Fruit fly (Drosophila melanogaster): Measurements from ENCODE around the gene CG13907.

The CG13907 gene

DNA sequence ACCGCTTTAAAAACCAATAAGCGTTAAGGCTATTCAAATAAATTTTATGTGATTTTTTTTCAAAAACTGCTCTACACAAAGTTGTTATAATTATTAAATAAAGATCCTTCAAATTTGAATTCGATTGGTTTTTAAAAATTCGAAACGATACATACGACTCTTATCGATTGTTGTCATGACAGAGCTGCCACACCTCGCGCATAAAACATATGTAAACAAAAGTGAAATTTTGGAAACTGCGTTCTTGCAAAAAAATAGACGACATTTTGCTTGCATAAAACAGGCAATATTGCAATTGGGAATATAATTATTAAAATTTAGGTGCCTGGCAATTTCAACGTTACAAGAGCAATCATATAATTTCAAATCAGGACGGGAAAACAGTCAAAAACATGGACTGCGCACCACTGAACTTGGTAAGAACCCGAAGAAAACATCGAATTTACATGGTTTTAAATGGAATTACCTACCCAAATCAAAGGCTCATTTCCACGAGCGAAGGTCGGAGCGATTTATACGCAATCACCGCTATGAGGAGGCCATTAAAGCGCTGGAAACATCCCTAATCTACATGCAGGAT is 46.3 kb downstream of the CG13907 start, which contains the start of gene CG42554 (continued):
- TF ChIP-seq CG14710 (tag; optimal IDR thresholded peaks at IDR 0.05) (peak; percentile 44), CG6689 (GFP tag; IDR thresholded peaks at IDR 0.05) (no peak), CG15601 (tag; optimal IDR thresholded peaks at IDR 0.05) (no peak), lilli (GFP tag; optimal IDR thresholded peaks at IDR 0.05) (no peak), twi (tag; optimal IDR thresholded peaks at IDR 0.05) (peak; percentile 10), Side (GFP tag; optimal IDR thresholded peaks at IDR 0.05) (no peak), CG34224 (GFP tag; IDR thresholded peaks at IDR 0.05; ENCODE audit: partially characterized antibody) (peak; percentile 68; the same call in 2 of the 3 replicates), CG17385 (GFP tag; optimal IDR thresholded peaks at IDR 0.05) (no peak), stwl (tag; optimal IDR thresholded peaks at IDR 0.05) (peak; percentile 32), pzg (GFP tag; optimal IDR thresholded peaks at IDR 0.05) (peak; percentile 44), CG17829 (tag; optimal IDR thresholded peaks at IDR 0.05) (no peak), lbe (GFP tag; optimal IDR thresholded peaks at IDR 0.05) (peak; percentile 2), Neu2 (GFP tag; optimal IDR thresholded peaks at IDR 0.05; ENCODE audit: borderline replicate concordance) (no peak), Meics (GFP tag; optimal IDR thresholded peaks at IDR 0.05) (no peak), ci (GFP tag; IDR thresholded peaks at IDR 0.05) (no peak), Hmr (GFP tag; optimal IDR thresholded peaks at IDR 0.05) (no peak), amos (GFP tag; IDR thresholded peaks at IDR 0.05; ENCODE audit: partially characterized antibody) (peak; percentile 59; the same call in 1 of the 2 replicates), Fer2 (tag; optimal IDR thresholded peaks at IDR 0.05) (no peak), Hr39 (optimal IDR thresholded peaks at IDR 0.05) (no peak), p53 (GFP tag; optimal IDR thresholded peaks at IDR 0.05) (no peak), onecut (GFP tag; IDR thresholded peaks at IDR 0.05) (no peak), hb (GFP tag; IDR thresholded peaks at IDR 0.05; ENCODE audit: partially characterized antibody) (no peak), CG11560 (tag; IDR thresholded peaks at IDR 0.05) (no peak), CG13287 (GFP tag; IDR thresholded peaks at IDR 0.05; ENCODE audit: partially characterized antibody) (peak; percentile 72), Scr (GFP tag; IDR thresholded peaks at IDR 0.05; ENCODE audit: partially characterized antibody) (peak; percentile 62), Dref (GFP tag; IDR thresholded peaks at IDR 0.05) (peak; percentile 82), phol (tag; optimal IDR thresholded peaks at IDR 0.05) (peak; percentile 8), CG6854 (GFP tag; optimal IDR thresholded peaks at IDR 0.05) (no peak), Fer3 (tag; optimal IDR thresholded peaks at IDR 0.05) (no peak), odd (GFP tag; optimal IDR thresholded peaks at IDR 0.05) (no peak), Optix (GFP tag; IDR thresholded peaks at IDR 0.05) (no peak), bbx (GFP tag; IDR thresholded peaks at IDR 0.05; ENCODE audit: partially characterized antibody) (peak; percentile 26; the same call in 1 of the 2 replicates), CG16815 (GFP tag; optimal IDR thresholded peaks at IDR 0.05) (no peak), Sox100B (GFP tag; optimal IDR thresholded peaks at IDR 0.05) (no peak), nerfin-2 (GFP tag; IDR thresholded peaks at IDR 0.05; ENCODE audit: partially characterized antibody) (no peak; the same call in 1 of the 2 replicates), crp (GFP tag; optimal IDR thresholded peaks at IDR 0.05) (peak in 1 of 2 experiments; percentile 77), MBD-R2 (GFP tag; IDR thresholded peaks at IDR 0.05) (peak; percentile 64; the same call in 1 of the 2 replicates), CG10274 (GFP tag; optimal IDR thresholded peaks at IDR 0.05) (no peak), Med (GFP tag) (peak; percentile 11), Sry-δ (GFP tag; optimal IDR thresholded peaks at IDR 0.05) (peak; percentile 37), CG10209 (GFP tag; optimal IDR thresholded peaks at IDR 0.05) (no peak), CG13624 (GFP tag; optimal IDR thresholded peaks at IDR 0.05) (peak; percentile 60), CG8388 (GFP tag; optimal IDR thresholded peaks at IDR 0.05) (no peak), crc (GFP tag; optimal IDR thresholded peaks at IDR 0.05) (no peak), fd102C (GFP tag; optimal IDR thresholded peaks at IDR 0.05) (no peak), pita (GFP tag; optimal IDR thresholded peaks at IDR 0.05) (no peak), CG6791 (GFP tag; IDR thresholded peaks at IDR 0.05; ENCODE audit: partially characterized antibody) (peak; percentile 33; the same call in 1 of the 3 replicates), Taf1 (GFP tag; IDR thresholded peaks at IDR 0.05) (no peak), MESR4 (GFP tag; optimal IDR thresholded peaks at IDR 0.05) (peak; percentile 45)
